Fruit fly (Drosophila melanogaster): ENCODE data around the gene scf.
A peak's percentile ranks its signal among the peaks of the same experiment; 100 is the strongest.

Gene scf

DNA sequence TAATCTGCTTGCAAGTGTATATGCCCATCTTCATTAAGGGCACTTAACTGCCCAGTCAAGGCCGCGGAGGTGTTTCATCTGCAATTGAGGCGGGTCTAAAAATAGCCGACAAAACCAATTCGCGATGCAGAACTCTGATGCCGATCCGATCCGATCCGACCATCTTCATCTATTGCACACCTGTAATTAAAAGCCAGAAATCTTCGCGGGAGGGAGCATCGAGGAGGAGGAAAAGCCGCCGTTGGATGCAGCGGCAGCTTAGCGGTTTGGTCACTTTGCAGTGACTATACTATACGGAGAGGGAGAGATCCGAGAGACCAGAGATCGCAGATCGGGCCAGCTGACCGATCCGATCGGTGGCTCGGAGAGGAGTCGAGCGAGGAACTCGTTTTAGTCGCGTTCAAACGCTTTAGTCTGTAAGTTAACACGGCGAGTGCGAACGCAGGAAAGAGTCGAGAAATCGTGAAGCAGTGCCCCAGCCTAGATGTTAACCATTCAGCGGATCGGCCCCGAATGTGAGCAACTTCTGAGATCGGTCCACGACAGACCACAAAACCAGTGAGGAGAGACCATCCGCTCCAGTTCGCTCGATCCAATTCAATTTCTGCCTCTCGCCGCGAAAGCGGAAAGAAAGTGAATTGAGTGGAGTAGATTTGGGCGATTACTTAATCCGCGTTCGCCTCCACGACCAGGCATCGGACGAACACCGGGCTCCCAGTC is 42.3 kb upstream of the scf start, which contains the start of gene tfc (continued):
- TF ChIP-seq Hey (tag; optimal IDR thresholded peaks at IDR 0.05) (no peak), kni (GFP tag; optimal IDR thresholded peaks at IDR 0.05) (peak; percentile 65), CG1233 (GFP tag; optimal IDR thresholded peaks at IDR 0.05) (no peak), oc (tag; optimal IDR thresholded peaks at IDR 0.05) (peak; percentile 18), Jarid2 (GFP tag; optimal IDR thresholded peaks at IDR 0.05) (peak; percentile 64), cato (GFP tag; optimal IDR thresholded peaks at IDR 0.05; ENCODE audit: borderline replicate concordance) (no peak), org-1 (GFP tag; optimal IDR thresholded peaks at IDR 0.05) (no peak), CG9797 (GFP tag; optimal IDR thresholded peaks at IDR 0.05) (no peak), Aef1 (GFP tag; IDR thresholded peaks at IDR 0.05) (no peak), CG12769 (tag; optimal IDR thresholded peaks at IDR 0.05) (peak; percentile 67), Dp (GFP tag; optimal IDR thresholded peaks at IDR 0.05) (no peak), CG13894 (tag; optimal IDR thresholded peaks at IDR 0.05) (no peak), Eip74EF (GFP tag; optimal IDR thresholded peaks at IDR 0.05) (peak in 1 of 2 experiments; percentile 14)

DNA sequence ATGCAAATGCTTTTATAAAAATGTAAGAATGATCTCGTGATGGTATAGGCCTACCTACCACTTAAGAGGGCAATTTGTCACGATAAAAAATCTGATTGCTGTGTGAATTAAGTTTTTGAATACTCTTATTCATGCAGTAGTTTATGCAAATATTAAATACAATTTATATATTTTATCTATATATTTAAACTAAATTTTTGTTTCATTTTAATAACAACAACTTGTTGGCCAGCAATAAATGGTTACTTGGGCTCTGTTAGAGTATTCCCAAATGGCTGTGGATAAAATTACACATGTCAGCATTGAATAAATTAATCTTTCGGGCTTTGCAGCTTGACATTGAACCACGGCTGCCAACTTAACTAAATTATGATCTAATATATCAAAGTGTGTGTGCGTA is 39.9 kb upstream of the scf start:
- no peak for TF ChIP-seq jing (GFP tag; optimal IDR thresholded peaks at IDR 0.05)
- peak; percentile 8 for TF ChIP-seq CG10147 (GFP tag; optimal IDR thresholded peaks at IDR 0.05)
- TF ChIP-seq cwo (GFP tag; optimal IDR thresholded peaks at IDR 0.05): peak; percentile 61
- TF ChIP-seq h (optimal IDR thresholded peaks at IDR 0.05): no peak
- no peak for TF ChIP-seq CG2875 (GFP tag; optimal IDR thresholded peaks at IDR 0.05)
- TF ChIP-seq CG14014 (GFP tag; IDR thresholded peaks at IDR 0.05): peak; percentile 62; the same call in 1 of the 2 replicates
- peak; percentile 53 for TF ChIP-seq Fer3 (tag; optimal IDR thresholded peaks at IDR 0.05)
- TF ChIP-seq Dek (tag; optimal IDR thresholded peaks at IDR 0.05): peak; percentile 28
- 0 out of 3 replicates have a peak, but pooled peaks have one; percentile 50 for TF ChIP-seq CG11695 (GFP tag; IDR thresholded peaks at IDR 0.05)
- TF ChIP-seq tgo (GFP tag; IDR thresholded peaks at IDR 0.05): peak; percentile 17; the same call in 2 of the 3 replicates
- no peak for TF ChIP-seq insv (GFP tag; optimal IDR thresholded peaks at IDR 0.05)
- TF ChIP-seq CG2678 (tag; optimal IDR thresholded peaks at IDR 0.05): peak; percentile 62
- TF ChIP-seq CG14441 (GFP tag; IDR thresholded peaks at IDR 0.05): peak; percentile 41; the same call in 1 of the 2 replicates
- peak; percentile 4 for TF ChIP-seq Abd-B (GFP tag; optimal IDR thresholded peaks at IDR 0.05)
- TF ChIP-seq slbo (GFP tag; IDR thresholded peaks at IDR 0.05): peak; percentile 70
- peak; percentile 15 for TF ChIP-seq CG17385 (GFP tag; optimal IDR thresholded peaks at IDR 0.05)
- peak; percentile 27 for TF ChIP-seq CG13424 (tag; optimal IDR thresholded peaks at IDR 0.05)
- peak; percentile 29 for TF ChIP-seq esg (GFP tag; conservative IDR thresholded peaks at IDR 0.05)
- TF ChIP-seq CG1233 (GFP tag; optimal IDR thresholded peaks at IDR 0.05): peak; percentile 3
- no peak for TF ChIP-seq CG32772 (GFP tag; IDR thresholded peaks at IDR 0.05)
- TF ChIP-seq H15 (GFP tag; IDR thresholded peaks at IDR 0.05): no peak
- TF ChIP-seq Nf-YA (GFP tag; IDR thresholded peaks at IDR 0.05): no peak
- TF ChIP-seq Dfd (GFP tag; optimal IDR thresholded peaks at IDR 0.05): no peak
- TF ChIP-seq Rfx (GFP tag; IDR thresholded peaks at IDR 0.05): peak; percentile 51
- TF ChIP-seq bcd (GFP tag; optimal IDR thresholded peaks at IDR 0.05): no peak
- TF ChIP-seq CG3847 (GFP tag; IDR thresholded peaks at IDR 0.05): peak; percentile 47
- TF ChIP-seq E2f1 (GFP tag; IDR thresholded peaks at IDR 0.05): peak; percentile 35
- TF ChIP-seq dysf (GFP tag; IDR thresholded peaks at IDR 0.05): peak; percentile 62; the same call in 2 of the 3 replicates
- TF ChIP-seq Atf6 (GFP tag; IDR thresholded peaks at IDR 0.05): peak; percentile 66; the same call in 1 of the 2 replicates
- no peak for TF ChIP-seq prd (optimal IDR thresholded peaks at IDR 0.05)
- peak; percentile 29; the same call in 1 of the 3 replicates for TF ChIP-seq prd (GFP tag; IDR thresholded peaks at IDR 0.05)
- no peak for TF ChIP-seq hb (GFP tag; IDR thresholded peaks at IDR 0.05; ENCODE audit: partially characterized antibody)
- TF ChIP-seq Adf1 (GFP tag; IDR thresholded peaks at IDR 0.05): peak; percentile 36; the same call in 1 of the 2 replicates
- TF ChIP-seq CG9932 (GFP tag; IDR thresholded peaks at IDR 0.05): peak; percentile 51
- peak; percentile 37 for TF ChIP-seq CG13296 (GFP tag; optimal IDR thresholded peaks at IDR 0.05)
- TF ChIP-seq usp (GFP tag; optimal IDR thresholded peaks at IDR 0.05): no peak
- peak; percentile 58 for TF ChIP-seq grau (tag; optimal IDR thresholded peaks at IDR 0.05)
